Fruit fly (Drosophila melanogaster) whole organism, embryonic: Measurements from ENCODE around the gene COX7AL2.

Experiments used
- B-H2 ChIP-seq: fragments of 200-800 bp; sonication (Bioruptor generic); optimal IDR thresholded peaks from 2 replicates; lab custom pipeline; 2018; ENCODE audit warnings: missing biosample characterization, mild to moderate bottlenecking, missing genetic modification characterization
- Blimp-1 ChIP-seq: fragments of 200-800 bp; sonication (Bioruptor generic); optimal IDR thresholded peaks from 3 replicates; lab custom pipeline; 2018; ENCODE audit warnings: missing biosample characterization, missing genetic modification characterization, mild to moderate bottlenecking, moderate library complexity, missing genetic modification reagents
- CG10979 ChIP-seq: fragments of 200-800 bp; sonication (Bioruptor generic); optimal IDR thresholded peaks from 2 replicates; lab custom pipeline; 2018; ENCODE audit warnings: missing biosample characterization, mild to moderate bottlenecking, missing genetic modification characterization, moderate library complexity
- CG11504 ChIP-seq: fragments of 200-800 bp; sonication (Bioruptor generic); optimal IDR thresholded peaks from 3 replicates; lab custom pipeline; 2019; ENCODE audit warnings: missing biosample characterization, mild to moderate bottlenecking, missing genetic modification characterization, moderate library complexity
- CG12391 ChIP-seq: fragments of 200-800 bp; sonication (Bioruptor generic); optimal IDR thresholded peaks from 3 replicates; lab custom pipeline; 2018; ENCODE audit warnings: missing biosample characterization, mild to moderate bottlenecking, missing genetic modification characterization, moderate library complexity
- CG13624 ChIP-seq: fragments of 200-800 bp; sonication (Bioruptor generic); optimal IDR thresholded peaks from 2 replicates; lab custom pipeline; 2016; ENCODE audit warnings: missing biosample characterization, missing genetic modification characterization
- CG17612 ChIP-seq: fragments of 200-800 bp; sonication (Bioruptor generic); IDR thresholded peaks from 2 replicates; pipeline ENCODE4 v1.3.6; 2022; ENCODE audit warnings: missing biosample characterization, missing genetic modification characterization
- CG18262 ChIP-seq: fragments of 200-800 bp; optimal IDR thresholded peaks from 3 replicates; lab custom pipeline; 2019; ENCODE audit warnings: missing biosample characterization, mild to moderate bottlenecking, missing genetic modification characterization, moderate library complexity
- CG30403 ChIP-seq: fragments of 200-800 bp; sonication (Bioruptor generic); optimal IDR thresholded peaks from 3 replicates; lab custom pipeline; 2016; ENCODE audit warnings: missing biosample characterization, missing genetic modification characterization
- CG32772 ChIP-seq: fragments of 200-800 bp; sonication (Bioruptor generic); IDR thresholded peaks from 2 replicates; pipeline ENCODE4 v1.3.6; 2022; ENCODE audit warnings: missing biosample characterization, missing genetic modification characterization
- CG3281 ChIP-seq: fragments of 200-800 bp; sonication (Bioruptor generic); optimal IDR thresholded peaks from 3 replicates; lab custom pipeline; 2017; ENCODE audit warnings: missing biosample characterization, mild to moderate bottlenecking, missing genetic modification characterization
- CG3407 ChIP-seq: fragments of 200-800 bp; sonication (Bioruptor generic); optimal IDR thresholded peaks from 2 replicates; lab custom pipeline; 2018; ENCODE audit warnings: missing biosample characterization, mild to moderate bottlenecking, missing genetic modification characterization
- CG4328 ChIP-seq: fragments of 200-800 bp; sonication (Bioruptor generic); optimal IDR thresholded peaks from 3 replicates; lab custom pipeline; 2017; ENCODE audit warnings: missing biosample characterization, missing genetic modification reagents, missing genetic modification characterization
- CG7839 ChIP-seq: fragments of 200-800 bp; sonication (Bioruptor generic); optimal IDR thresholded peaks from 3 replicates; lab custom pipeline; 2018; ENCODE audit warnings: missing biosample characterization, mild to moderate bottlenecking, missing genetic modification characterization, moderate library complexity
- D ChIP-seq, 2 experiments: fragments of 200-800 bp in 1 of 2; fragments of >200 bp in 1 of 2; sonication (Bioruptor generic) in 1 of 2; optimal IDR thresholded peaks; 2 replicates in 1 of 2; 3 replicates in 1 of 2; lab custom pipeline; 2017; ENCODE audit warnings: mild to moderate bottlenecking in 1 of 2, missing biosample characterization in 1 of 2, missing genetic modification characterization in 1 of 2, missing genetic modification reagents in 1 of 2
- Dek ChIP-seq: fragments of 200-800 bp; sonication (Bioruptor generic); optimal IDR thresholded peaks from 3 replicates; lab custom pipeline; 2019; ENCODE audit warnings: missing biosample characterization, mild to moderate bottlenecking, missing genetic modification characterization, moderate library complexity
- Dp ChIP-seq: fragments of 200-800 bp; sonication (Bioruptor generic); optimal IDR thresholded peaks from 2 replicates; lab custom pipeline; 2018; ENCODE audit warnings: missing biosample characterization, mild to moderate bottlenecking, missing genetic modification characterization, moderate library complexity
- ERR ChIP-seq: fragments of 200-800 bp; sonication (Bioruptor generic); optimal IDR thresholded peaks from 2 replicates; lab custom pipeline; 2016; ENCODE audit warnings: missing biosample characterization, missing genetic modification characterization
- GATAe ChIP-seq: fragments of 200-800 bp; sonication (Bioruptor generic); conservative IDR thresholded peaks from 2 replicates; pipeline ENCODE4 v1.3.6; 2022; ENCODE audit warnings: missing biosample characterization, missing genetic modification characterization
- H15 ChIP-seq: fragments of 200-800 bp; sonication (Bioruptor generic); IDR thresholded peaks from 3 replicates; pipeline ENCODE4 v1.3.6; 2022; ENCODE audit warnings: missing biosample characterization, missing genetic modification characterization
- Hmr ChIP-seq: fragments of 200-800 bp; sonication (Bioruptor generic); optimal IDR thresholded peaks from 3 replicates; lab custom pipeline; 2017; ENCODE audit warnings: mild to moderate bottlenecking, missing biosample characterization, missing genetic modification reagents, missing genetic modification characterization
- NC2α ChIP-seq: fragments of 200-800 bp; sonication (Bioruptor generic); optimal IDR thresholded peaks from 2 replicates; lab custom pipeline; 2016; ENCODE audit warnings: missing biosample characterization, missing genetic modification characterization
- Pdp1 ChIP-seq, 2 experiments: fragments of 200-800 bp; sonication (Bioruptor generic); optimal IDR thresholded peaks; 3 replicates each; lab custom pipeline; 2016; ENCODE audit warnings: missing biosample characterization in 2 of 2, missing genetic modification characterization in 2 of 2, mild to moderate bottlenecking in 1 of 2, moderate library complexity in 1 of 2
- Sox100B ChIP-seq: fragments of 200-800 bp; sonication (Bioruptor generic); optimal IDR thresholded peaks from 3 replicates; lab custom pipeline; 2018; ENCODE audit warnings: missing biosample characterization, mild to moderate bottlenecking, missing genetic modification characterization
- Xrp1 ChIP-seq: fragments of 200-800 bp; sonication (Bioruptor generic); IDR thresholded peaks from 2 replicates; pipeline ENCODE4 v1.3.6; 2022; ENCODE audit warnings: missing biosample characterization, missing genetic modification characterization
- ase ChIP-seq: fragments of 200-800 bp; sonication (Bioruptor generic); IDR thresholded peaks from 3 replicates; pipeline ENCODE4 v1.3.6; 2022; ENCODE audit warnings: missing biosample characterization, missing genetic modification characterization
- ci ChIP-seq: fragments of 200-800 bp; sonication (Bioruptor generic); IDR thresholded peaks from 3 replicates; pipeline ENCODE4 v1.3.6; 2022; ENCODE audit warnings: missing biosample characterization, missing genetic modification characterization
- disco-r ChIP-seq: fragments of 200-800 bp; sonication (Bioruptor generic); optimal IDR thresholded peaks from 2 replicates; lab custom pipeline; 2016; ENCODE audit warnings: missing biosample characterization, missing genetic modification characterization
- ems ChIP-seq: fragments of 200-800 bp; sonication (Bioruptor generic); optimal IDR thresholded peaks from 3 replicates; lab custom pipeline; 2016; ENCODE audit warnings: missing biosample characterization, missing genetic modification characterization
- eve ChIP-seq, 2 experiments: fragments of >200 bp; optimal IDR thresholded peaks; 2 replicates each; lab custom pipeline; 2017; ENCODE audit warnings: missing biosample characterization in 2 of 2, missing genetic modification characterization in 2 of 2
- fd3F ChIP-seq: fragments of 200-800 bp; sonication (Bioruptor generic); optimal IDR thresholded peaks from 2 replicates; lab custom pipeline; 2018; ENCODE audit warnings: missing biosample characterization, mild to moderate bottlenecking, missing genetic modification characterization, moderate library complexity
- gem ChIP-seq: fragments of 200-800 bp; sonication (Bioruptor generic); optimal IDR thresholded peaks from 2 replicates; lab custom pipeline; 2019; ENCODE audit warnings: missing biosample characterization, mild to moderate bottlenecking, missing genetic modification characterization, moderate library complexity
- grn ChIP-seq: fragments of 200-800 bp; sonication (Bioruptor generic); optimal IDR thresholded peaks from 3 replicates; lab custom pipeline; 2017; ENCODE audit warnings: missing biosample characterization, missing genetic modification characterization
- ham ChIP-seq: fragments of 200-800 bp; sonication (Bioruptor generic); IDR thresholded peaks from 2 replicates; pipeline ENCODE4 v1.3.6; 2022; ENCODE audit warnings: missing biosample characterization, missing genetic modification characterization
- kni ChIP-seq: fragments of 200-800 bp; sonication (Bioruptor generic); optimal IDR thresholded peaks from 3 replicates; lab custom pipeline; 2017; ENCODE audit warnings: mild to moderate bottlenecking, missing biosample characterization, missing genetic modification reagents, missing genetic modification characterization
- luna ChIP-seq: fragments of 200-800 bp; sonication (Bioruptor generic); optimal IDR thresholded peaks from 2 replicates; lab custom pipeline; 2016; ENCODE audit warnings: missing biosample characterization, missing genetic modification characterization
- mam ChIP-seq: fragments of 200-800 bp; sonication (Bioruptor generic); optimal IDR thresholded peaks from 3 replicates; lab custom pipeline; 2016; ENCODE audit warnings: missing biosample characterization, missing genetic modification characterization
- nerfin-1 ChIP-seq: fragments of 200-800 bp; sonication (Bioruptor generic); optimal IDR thresholded peaks from 3 replicates; lab custom pipeline; 2019; ENCODE audit warnings: missing biosample characterization, mild to moderate bottlenecking, missing genetic modification characterization, moderate library complexity
- prd ChIP-seq, 3 experiments: fragments of >200 bp in 2 of 3; fragments of 200-800 bp in 1 of 3; sonication (Bioruptor generic) in 1 of 3; optimal IDR thresholded peaks in 2 of 3; IDR thresholded peaks in 1 of 3; 2 replicates in 2 of 3; 3 replicates in 1 of 3; pipeline versions ENCODE4 v1.3.6 to Lab custom; 2017 to 2022; ENCODE audit warnings: missing biosample characterization in 1 of 3, missing genetic modification characterization in 1 of 3
- row ChIP-seq: fragments of 200-800 bp; sonication (Bioruptor generic); IDR thresholded peaks from 3 replicates; pipeline ENCODE4 v1.3.6; 2022; ENCODE audit warnings: missing biosample characterization, missing genetic modification characterization
- sc ChIP-seq, 3 experiments: fragments of >200 bp in 2 of 3; fragments of 200-800 bp in 1 of 3; sonication (Bioruptor generic) in 1 of 3; optimal IDR thresholded peaks; 2 replicates in 2 of 3; 3 replicates in 1 of 3; lab custom pipeline; 2017; ENCODE audit warnings: mild to moderate bottlenecking in 1 of 3, missing biosample characterization in 1 of 3, missing genetic modification characterization in 1 of 3, missing genetic modification reagents in 1 of 3
- sens ChIP-seq: fragments of 200-800 bp; sonication (Bioruptor generic); peaks from one replicate; lab custom pipeline; 2016; ENCODE audit warnings: missing biosample characterization, missing genetic modification characterization
- zen ChIP-seq: fragments of 200-800 bp; sonication (Bioruptor generic); optimal IDR thresholded peaks from 3 replicates; lab custom pipeline; 2018; ENCODE audit warnings: missing biosample characterization, mild to moderate bottlenecking, missing genetic modification characterization, moderate library complexity
- zf30C ChIP-seq: fragments of 200-800 bp; sonication (Bioruptor generic); optimal IDR thresholded peaks from 3 replicates; lab custom pipeline; 2018; ENCODE audit warnings: missing biosample characterization, mild to moderate bottlenecking, missing genetic modification characterization

The COX7AL2 gene

DNA sequence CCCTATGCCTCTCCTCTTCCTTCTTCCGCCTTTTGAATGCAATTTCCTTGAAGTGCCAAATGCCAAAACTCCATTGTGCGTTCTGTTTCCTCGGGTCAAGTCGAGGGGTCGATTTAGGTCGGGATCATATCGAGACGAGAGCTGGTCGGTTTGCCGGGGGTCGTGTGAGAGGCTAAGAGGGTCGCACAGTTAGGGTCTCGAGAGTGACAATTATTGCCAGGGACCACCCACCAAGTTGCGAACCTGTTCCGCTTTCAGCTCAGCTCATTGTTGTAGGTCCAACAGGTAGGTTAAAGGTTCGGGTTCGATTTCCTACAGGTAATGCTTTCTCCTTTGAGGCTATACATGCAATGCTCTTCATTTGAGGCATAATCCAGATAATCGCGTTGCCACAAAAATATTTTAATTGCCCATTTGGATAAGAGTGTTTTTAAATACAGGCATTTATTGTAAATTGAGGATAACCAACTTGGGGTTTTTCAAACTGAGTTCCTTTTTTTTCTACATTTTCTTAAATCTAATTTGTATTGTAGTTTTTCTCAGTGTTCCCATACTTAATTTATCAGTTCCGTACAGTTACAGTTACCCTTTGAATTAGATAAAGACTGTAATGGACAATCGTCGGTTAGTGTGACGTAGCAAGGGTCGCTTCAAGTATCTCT is 25.1 kb downstream of the COX7AL2 start (continued):
- TF ChIP-seq kni (GFP tag; lab: Kevin White, UChicago) = peak; percentile 4
- TF ChIP-seq Pdp1 (GFP tag; optimal IDR thresholded peaks at IDR 0.05; lab: Kevin White, UChicago) = peak in 1 of 2 experiments; percentile 37
- TF ChIP-seq H15 (GFP tag; lab: Robert Waterston, UW) = no peak
- no peak for TF ChIP-seq Dp (GFP tag; lab: Kevin White, UChicago)
- TF ChIP-seq ci (GFP tag; lab: Robert Waterston, UW) = 0 out of 3 replicates have a peak, but pooled peaks have one; percentile 8
- TF ChIP-seq eve (GFP tag; optimal IDR thresholded peaks at IDR 0.05; lab: Kevin White, UChicago) = peak in 1 of 2 experiments; percentile 41
- peak; percentile 43 for TF ChIP-seq zf30C
- TF ChIP-seq NC2α (GFP tag; lab: Kevin White, UChicago) = no peak
- peak; percentile 98 for TF ChIP-seq D (optimal IDR thresholded peaks at IDR 0.05; lab: Kevin White, UChicago)
- TF ChIP-seq D (GFP tag; optimal IDR thresholded peaks at IDR 0.05; lab: Kevin White, UChicago) = no peak
- TF ChIP-seq ems (GFP tag; lab: Kevin White, UChicago) = no peak
- TF ChIP-seq Dek = no peak
- no peak for TF ChIP-seq B-H2
- TF ChIP-seq CG18262 (tag; lab: Kevin White, UChicago) = peak; percentile 34
- TF ChIP-seq CG4328 (GFP tag; lab: Kevin White, UChicago) = no peak
- peak; percentile 8 for TF ChIP-seq CG13624 (GFP tag; lab: Kevin White, UChicago)
- no peak for TF ChIP-seq prd (optimal IDR thresholded peaks at IDR 0.05; lab: Kevin White, UChicago)
- peak; percentile 26; the same call in 1 of the 3 replicates for TF ChIP-seq prd (GFP tag; IDR thresholded peaks at IDR 0.05; lab: Robert Waterston, UW)
- peak; percentile 9 for TF ChIP-seq CG11504
- no peak for TF ChIP-seq sc (optimal IDR thresholded peaks at IDR 0.05; lab: Kevin White, UChicago)
- TF ChIP-seq sc (GFP tag; optimal IDR thresholded peaks at IDR 0.05; lab: Kevin White, UChicago) = no peak
- no peak for TF ChIP-seq ERR (GFP tag; lab: Kevin White, UChicago)
- TF ChIP-seq Hmr (GFP tag; lab: Kevin White, UChicago) = no peak
- TF ChIP-seq mam = no peak
- TF ChIP-seq Blimp-1 (GFP tag; lab: Kevin White, UChicago) = peak; percentile 1
- no peak for TF ChIP-seq CG3281 (GFP tag; lab: Kevin White, UChicago)
- TF ChIP-seq ham = no peak
- peak; percentile 54 for TF ChIP-seq zen
- TF ChIP-seq ase = no peak
- TF ChIP-seq fd3F (GFP tag; lab: Kevin White, UChicago) = no peak
- peak; percentile 4 for TF ChIP-seq grn (GFP tag; lab: Kevin White, UChicago)
- peak; percentile 37 for TF ChIP-seq CG10979 (tag; lab: Kevin White, UChicago)
- no peak for TF ChIP-seq disco-r (GFP tag; lab: Kevin White, UChicago)
- no peak for TF ChIP-seq CG3407 (GFP tag; lab: Kevin White, UChicago)
- TF ChIP-seq CG12391 = peak; percentile 20
- peak; percentile 49 for TF ChIP-seq gem (tag; lab: Kevin White, UChicago)
- no peak for TF ChIP-seq CG17612 (GFP tag; lab: Robert Waterston, UW)
- TF ChIP-seq sens (GFP tag; lab: Kevin White, UChicago) = peak; percentile 75
- TF ChIP-seq nerfin-1 (tag; lab: Kevin White, UChicago) = no peak
- TF ChIP-seq luna (GFP tag; lab: Kevin White, UChicago) = no peak
- TF ChIP-seq CG30403 = peak; percentile 21
- no peak for TF ChIP-seq CG32772 (GFP tag; lab: Robert Waterston, UW)
- peak; percentile 21; the same call in 1 of the 2 replicates for TF ChIP-seq Xrp1 (GFP tag; lab: Robert Waterston, UW)
- TF ChIP-seq GATAe (GFP tag; lab: Robert Waterston, UW) = no peak
- no peak for TF ChIP-seq Sox100B (GFP tag; lab: Kevin White, UChicago)
- TF ChIP-seq row (GFP tag; lab: Robert Waterston, UW) = peak; percentile 29; the same call in 2 of the 3 replicates
- peak; percentile 4 for TF ChIP-seq CG7839 (tag; lab: Kevin White, UChicago)
- TF ChIP-seq, all 482 proteins: peak for 35
